Fruit fly (Drosophila melanogaster) whole organism, embryonic: ENCODE measurements around the gene CG1143.

Source experiments
- Antp ChIP-seq: fragments of 200-800 bp; sonication (Bioruptor generic); optimal IDR thresholded peaks from 3 replicates; lab custom pipeline; 2016; ENCODE audit warnings: missing biosample characterization, missing genetic modification characterization
- Atf-2 ChIP-seq: fragments of 200-800 bp; sonication (Bioruptor generic); optimal IDR thresholded peaks from 2 replicates; lab custom pipeline; 2016; ENCODE audit warnings: missing biosample characterization, missing genetic modification characterization
- BtbVII ChIP-seq: fragments of 200-800 bp; sonication (Bioruptor generic); optimal IDR thresholded peaks from 3 replicates; lab custom pipeline; 2017; ENCODE audit warnings: missing biosample characterization, mild to moderate bottlenecking, missing genetic modification characterization
- CG10321 ChIP-seq: fragments of 200-800 bp; sonication (Bioruptor generic); IDR thresholded peaks from 2 replicates; pipeline ENCODE4 v1.3.6; 2022; ENCODE audit warnings: missing biosample characterization, missing genetic modification characterization
- CG11247 ChIP-seq: fragments of 200-800 bp; sonication (Bioruptor generic); IDR thresholded peaks from 2 replicates; pipeline ENCODE4 v1.3.6; 2022; ENCODE audit warnings: missing biosample characterization, missing genetic modification characterization
- CG13123 ChIP-seq: fragments of 200-800 bp; sonication (Bioruptor generic); optimal IDR thresholded peaks from 2 replicates; lab custom pipeline; 2016; ENCODE audit warnings: missing biosample characterization, missing genetic modification characterization
- CG14441 ChIP-seq: fragments of 200-800 bp; sonication (Bioruptor generic); IDR thresholded peaks from 2 replicates; pipeline ENCODE4 v1.3.6; 2022; ENCODE audit warnings: missing biosample characterization, missing genetic modification characterization
- CG15011 ChIP-seq: fragments of 200-800 bp; sonication (Bioruptor generic); optimal IDR thresholded peaks from 3 replicates; lab custom pipeline; 2018; ENCODE audit warnings: missing biosample characterization, mild to moderate bottlenecking, missing genetic modification characterization
- CG15479 ChIP-seq: fragments of 200-800 bp; sonication (Bioruptor generic); optimal IDR thresholded peaks from 3 replicates; lab custom pipeline; 2019; ENCODE audit warnings: missing biosample characterization, mild to moderate bottlenecking, missing genetic modification characterization, moderate library complexity
- CG1602 ChIP-seq: fragments of 200-800 bp; sonication (Bioruptor generic); optimal IDR thresholded peaks from 3 replicates; lab custom pipeline; 2016; ENCODE audit warnings: missing biosample characterization, missing genetic modification characterization
- CG16779 ChIP-seq: fragments of 200-800 bp; sonication (Bioruptor generic); IDR thresholded peaks from 2 replicates; pipeline ENCODE4 v1.3.6; 2022; ENCODE audit warnings: missing biosample characterization, missing genetic modification characterization
- CG18619 ChIP-seq: fragments of 200-800 bp; sonication (Bioruptor generic); optimal IDR thresholded peaks from 3 replicates; lab custom pipeline; 2017; ENCODE audit warnings: missing biosample characterization, mild to moderate bottlenecking, missing genetic modification characterization
- CG30431 ChIP-seq: fragments of 200-800 bp; sonication (Bioruptor generic); optimal IDR thresholded peaks from 2 replicates; lab custom pipeline; 2017; ENCODE audit warnings: missing biosample characterization, missing genetic modification characterization
- CG31388 ChIP-seq: fragments of 200-800 bp; sonication (Bioruptor generic); optimal IDR thresholded peaks from 2 replicates; lab custom pipeline; 2016; ENCODE audit warnings: missing biosample characterization, missing genetic modification characterization
- CG33557 ChIP-seq: fragments of 200-800 bp; sonication (Bioruptor generic); optimal IDR thresholded peaks from 2 replicates; lab custom pipeline; 2019; ENCODE audit warnings: missing biosample characterization, mild to moderate bottlenecking, missing genetic modification characterization, moderate library complexity
- CG4328 ChIP-seq: fragments of 200-800 bp; sonication (Bioruptor generic); optimal IDR thresholded peaks from 3 replicates; lab custom pipeline; 2017; ENCODE audit warnings: missing biosample characterization, missing genetic modification reagents, missing genetic modification characterization
- CG6813 ChIP-seq: fragments of 200-800 bp; sonication (Bioruptor generic); optimal IDR thresholded peaks from 2 replicates; lab custom pipeline; 2017; ENCODE audit warnings: missing biosample characterization, missing genetic modification characterization, mild to moderate bottlenecking, moderate library complexity, missing genetic modification reagents
- CG7928 ChIP-seq: fragments of 200-800 bp; sonication (Bioruptor generic); optimal IDR thresholded peaks from 2 replicates; lab custom pipeline; 2017; ENCODE audit warnings: missing biosample characterization, mild to moderate bottlenecking, missing genetic modification characterization
- CG9215 ChIP-seq: fragments of 200-800 bp; sonication (Bioruptor generic); IDR thresholded peaks from 2 replicates; pipeline ENCODE4 v1.3.6; 2022; ENCODE audit warnings: missing biosample characterization, missing genetic modification characterization
- CHES-1-like ChIP-seq: fragments of 200-800 bp; sonication (Bioruptor generic); optimal IDR thresholded peaks from 2 replicates; lab custom pipeline; 2016; ENCODE audit warnings: missing biosample characterization, missing genetic modification characterization
- Camta ChIP-seq: fragments of 200-800 bp; sonication (Bioruptor generic); optimal IDR thresholded peaks from 2 replicates; lab custom pipeline; 2016; ENCODE audit warnings: missing biosample characterization, missing genetic modification characterization
- Dbx ChIP-seq: fragments of 200-800 bp; sonication (Bioruptor generic); IDR thresholded peaks from 3 replicates; pipeline ENCODE4 v1.3.6; 2022; ENCODE audit warnings: missing biosample characterization, missing genetic modification characterization
- Fer2 ChIP-seq: fragments of 200-800 bp; sonication (Bioruptor generic); optimal IDR thresholded peaks from 2 replicates; lab custom pipeline; 2018; ENCODE audit warnings: missing biosample characterization, mild to moderate bottlenecking, missing genetic modification characterization, moderate library complexity
- HLH3B ChIP-seq: fragments of 200-800 bp; sonication (Bioruptor generic); IDR thresholded peaks from 2 replicates; pipeline ENCODE4 v1.3.6; 2022; ENCODE audit warnings: missing biosample characterization, missing genetic modification characterization
- Lim3 ChIP-seq: fragments of 200-800 bp; sonication (Bioruptor generic); IDR thresholded peaks from 2 replicates; pipeline ENCODE4 v1.3.6; 2022; ENCODE audit warnings: missing biosample characterization, missing genetic modification characterization
- MTF-1 ChIP-seq: fragments of 200-800 bp; sonication (Bioruptor generic); optimal IDR thresholded peaks from 2 replicates; lab custom pipeline; 2018; ENCODE audit warnings: missing biosample characterization, mild to moderate bottlenecking, missing genetic modification characterization, borderline replicate concordance
- Med ChIP-seq: fragments of 200-800 bp; sonication (Bioruptor generic); peaks from one replicate; lab custom pipeline; 2016; ENCODE audit warnings: missing biosample characterization, missing genetic modification characterization, mild to moderate bottlenecking, inconsistent platforms, moderate library complexity
- Neu2 ChIP-seq: fragments of 200-800 bp; sonication (Bioruptor generic); optimal IDR thresholded peaks from 3 replicates; lab custom pipeline; 2016; ENCODE audit warnings: missing biosample characterization, missing genetic modification characterization, borderline replicate concordance
- Nf-YB ChIP-seq: fragments of 200-800 bp; sonication (Bioruptor generic); optimal IDR thresholded peaks from 3 replicates; lab custom pipeline; 2019; ENCODE audit warnings: missing biosample characterization, mild to moderate bottlenecking, missing genetic modification characterization, moderate library complexity
- Oaz ChIP-seq: fragments of 200-800 bp; sonication (Bioruptor generic); IDR thresholded peaks from 2 replicates; pipeline ENCODE4 v1.3.6; 2022; ENCODE audit warnings: missing biosample characterization, missing genetic modification characterization
- Poxn ChIP-seq: fragments of 200-800 bp; sonication (Bioruptor generic); IDR thresholded peaks from 2 replicates; pipeline ENCODE4 v1.3.6; 2022; ENCODE audit warnings: missing biosample characterization, missing genetic modification characterization
- Six4 ChIP-seq: fragments of 200-800 bp; sonication (Bioruptor generic); optimal IDR thresholded peaks from 2 replicates; lab custom pipeline; 2016; ENCODE audit warnings: missing biosample characterization, missing genetic modification characterization
- ap ChIP-seq: fragments of 200-800 bp; sonication (Bioruptor generic); IDR thresholded peaks from 2 replicates; pipeline ENCODE4 v1.3.6; 2022; ENCODE audit warnings: missing biosample characterization, missing genetic modification characterization
- ase ChIP-seq: fragments of 200-800 bp; sonication (Bioruptor generic); IDR thresholded peaks from 3 replicates; pipeline ENCODE4 v1.3.6; 2022; ENCODE audit warnings: missing biosample characterization, missing genetic modification characterization
- br ChIP-seq: fragments of >200 bp; optimal IDR thresholded peaks from 2 replicates; lab custom pipeline; 2017
- crc ChIP-seq: fragments of 200-800 bp; sonication (Bioruptor generic); optimal IDR thresholded peaks from 2 replicates; lab custom pipeline; 2016; ENCODE audit warnings: missing biosample characterization, missing genetic modification characterization
- dysf ChIP-seq: fragments of 200-800 bp; sonication (Bioruptor generic); IDR thresholded peaks from 3 replicates; pipeline ENCODE4 v1.3.6; 2022; ENCODE audit warnings: missing biosample characterization, missing genetic modification characterization
- ems ChIP-seq: fragments of 200-800 bp; sonication (Bioruptor generic); optimal IDR thresholded peaks from 3 replicates; lab custom pipeline; 2016; ENCODE audit warnings: missing biosample characterization, missing genetic modification characterization
- fd3F ChIP-seq: fragments of 200-800 bp; sonication (Bioruptor generic); optimal IDR thresholded peaks from 2 replicates; lab custom pipeline; 2018; ENCODE audit warnings: missing biosample characterization, mild to moderate bottlenecking, missing genetic modification characterization, moderate library complexity
- fd64A ChIP-seq: fragments of 200-800 bp; sonication (Bioruptor generic); optimal IDR thresholded peaks from 3 replicates; lab custom pipeline; 2018; ENCODE audit warnings: missing biosample characterization, mild to moderate bottlenecking, missing genetic modification characterization
- grau ChIP-seq: fragments of 200-800 bp; optimal IDR thresholded peaks from 3 replicates; lab custom pipeline; 2019; ENCODE audit warnings: missing biosample characterization, mild to moderate bottlenecking, missing genetic modification characterization, moderate library complexity
- her ChIP-seq: fragments of 200-800 bp; sonication (Bioruptor generic); optimal IDR thresholded peaks from 2 replicates; lab custom pipeline; 2016; ENCODE audit warnings: missing biosample characterization, missing genetic modification characterization
- lab ChIP-seq: fragments of 200-800 bp; sonication (Bioruptor generic); optimal IDR thresholded peaks from 3 replicates; lab custom pipeline; 2017; ENCODE audit warnings: missing biosample characterization, missing genetic modification characterization, mild to moderate bottlenecking, moderate library complexity, missing genetic modification reagents
- maf-S ChIP-seq: fragments of 200-800 bp; sonication (Bioruptor generic); optimal IDR thresholded peaks from 2 replicates; lab custom pipeline; 2016; ENCODE audit warnings: missing biosample characterization, missing genetic modification characterization
- onecut ChIP-seq: fragments of 200-800 bp; sonication (Bioruptor generic); IDR thresholded peaks from 2 replicates; pipeline ENCODE4 v1.3.6; 2022; ENCODE audit warnings: missing biosample characterization, missing genetic modification characterization
- ranshi ChIP-seq: fragments of 200-800 bp; sonication (Bioruptor generic); IDR thresholded peaks from 2 replicates; pipeline ENCODE4 v1.3.6; 2022; ENCODE audit warnings: missing biosample characterization, missing genetic modification characterization
- sqz ChIP-seq: fragments of 200-800 bp; sonication (Bioruptor generic); optimal IDR thresholded peaks from 3 replicates; lab custom pipeline; 2018; ENCODE audit warnings: missing biosample characterization, mild to moderate bottlenecking, missing genetic modification characterization
- ssp ChIP-seq: fragments of 200-800 bp; sonication (Bioruptor generic); IDR thresholded peaks from 2 replicates; pipeline ENCODE4 v1.3.6; 2022; ENCODE audit warnings: missing biosample characterization, missing genetic modification characterization
- tup ChIP-seq: fragments of 200-800 bp; sonication (Bioruptor generic); optimal IDR thresholded peaks from 2 replicates; lab custom pipeline; 2016; ENCODE audit warnings: missing biosample characterization, mild to moderate bottlenecking, missing genetic modification characterization, moderate library complexity
- wdn ChIP-seq: fragments of 200-800 bp; sonication (Bioruptor generic); IDR thresholded peaks from 2 replicates; pipeline ENCODE4 v1.3.6; 2022; ENCODE audit warnings: missing biosample characterization, missing genetic modification characterization

CG1143 gene

dm6 chr3L:2634929-2635799 is 10.0 kb upstream of the CG1143 start (continued):
- peak; percentile 70 for TF ChIP-seq grau (tag; lab: Kevin White, UChicago)
- TF ChIP-seq Six4 (GFP tag; lab: Kevin White, UChicago), result peak; percentile 69
- peak; percentile 90 for TF ChIP-seq BtbVII
- peak; percentile 72 for TF ChIP-seq ase (GFP tag; lab: Robert Waterston, UW)
- 0 out of 2 replicates have a peak, but pooled peaks have one; percentile 20 for TF ChIP-seq ap (GFP tag; lab: Robert Waterston, UW)
- TF ChIP-seq Lim3, result no peak
- TF ChIP-seq wdn (GFP tag; lab: Robert Waterston, UW), result peak; percentile 67
- peak; percentile 94 for TF ChIP-seq MTF-1
- peak; percentile 42 for TF ChIP-seq tup (GFP tag; lab: Kevin White, UChicago)
- TF ChIP-seq CG4328 (GFP tag; lab: Kevin White, UChicago), result peak; percentile 94
- peak; percentile 55 for TF ChIP-seq CG15479
- TF ChIP-seq ranshi, result peak; percentile 76
- peak; percentile 26 for TF ChIP-seq CG13123
- peak; percentile 54 for TF ChIP-seq Atf-2 (GFP tag; lab: Kevin White, UChicago)
- peak; percentile 79 for TF ChIP-seq Antp (GFP tag; lab: Kevin White, UChicago)
- TF ChIP-seq lab (GFP tag; lab: Kevin White, UChicago), result peak; percentile 96
- no peak for TF ChIP-seq CG1602
- peak; percentile 78 for TF ChIP-seq her
- peak; percentile 86 for TF ChIP-seq CG18619
- TF ChIP-seq ems (GFP tag; lab: Kevin White, UChicago), result peak; percentile 74
- no peak for TF ChIP-seq br (lab: Kevin White, UChicago)
- TF ChIP-seq ssp, result peak; percentile 52
- TF ChIP-seq CG16779, result peak; percentile 74
- peak; percentile 73 for TF ChIP-seq fd3F (GFP tag; lab: Kevin White, UChicago)
- TF ChIP-seq CG30431 (GFP tag; lab: Kevin White, UChicago), result peak; percentile 45
- TF ChIP-seq Med (GFP tag; lab: Kevin White, UChicago), result peak; percentile 98
- TF ChIP-seq CG9215, result peak; percentile 39
- peak; percentile 67 for TF ChIP-seq crc (GFP tag; lab: Kevin White, UChicago)
- peak; percentile 78 for TF ChIP-seq Camta (GFP tag; lab: Kevin White, UChicago)
- TF ChIP-seq Fer2 (tag; lab: Kevin White, UChicago), result peak; percentile 81
- 0 out of 2 replicates have a peak, but pooled peaks have one; percentile 31 for TF ChIP-seq Poxn
- TF ChIP-seq CG11247 (GFP tag; lab: Robert Waterston, UW), result peak; percentile 82
- peak; percentile 68 for TF ChIP-seq CG14441 (GFP tag; lab: Robert Waterston, UW)
- peak; percentile 85 for TF ChIP-seq onecut (GFP tag; lab: Robert Waterston, UW)
- TF ChIP-seq CG7928 (GFP tag; lab: Kevin White, UChicago), result peak; percentile 57
- peak; percentile 88 for TF ChIP-seq CG33557 (GFP tag; lab: Kevin White, UChicago)
- TF ChIP-seq CG10321 (GFP tag; lab: Robert Waterston, UW), result peak; percentile 72
- TF ChIP-seq maf-S (GFP tag; lab: Kevin White, UChicago), result peak; percentile 68
- peak; percentile 56; the same call in 1 of the 2 replicates for TF ChIP-seq HLH3B (GFP tag; lab: Robert Waterston, UW)
- TF ChIP-seq CHES-1-like (GFP tag; lab: Kevin White, UChicago), result peak; percentile 86
- TF ChIP-seq CG31388 (GFP tag; lab: Kevin White, UChicago), result no peak
- peak; percentile 89 for TF ChIP-seq fd64A (GFP tag; lab: Kevin White, UChicago)
- TF ChIP-seq sqz, result peak; percentile 91
- peak; percentile 84 for TF ChIP-seq Dbx (GFP tag; lab: Robert Waterston, UW)
- TF ChIP-seq Oaz (GFP tag; lab: Robert Waterston, UW), result peak; percentile 61
- peak; percentile 79; the same call in 2 of the 3 replicates for TF ChIP-seq dysf (GFP tag; lab: Robert Waterston, UW)
- TF ChIP-seq Neu2 (GFP tag; lab: Kevin White, UChicago), result peak; percentile 32
- peak; percentile 54 for TF ChIP-seq Nf-YB
- TF ChIP-seq CG15011, result peak; percentile 85
- peak; percentile 87 for TF ChIP-seq CG6813 (GFP tag; lab: Kevin White, UChicago)
